Worm (Caenorhabditis elegans) whole organism, young adult: ENCODE measurements around the gene pix-1.

ENCODE experiments used
- B0019.2 ChIP-seq: fragments of 200-800 bp; sonication (Bioruptor generic); conservative IDR thresholded peaks from 2 replicates; pipeline ENCODE4 v1.3.6; 2022; ENCODE audit warnings: missing genetic modification reagents, missing genetic modification characterization, missing compliant biosample characterization
- B0336.3 ChIP-seq: fragments of 200-800 bp; sonication (Bioruptor generic); IDR thresholded peaks from 2 replicates; pipeline ENCODE4 v1.3.6; 2022; ENCODE audit warnings: missing genetic modification characterization, missing compliant biosample characterization
- C06A6.2 ChIP-seq: fragments of 200-800 bp; sonication (Bioruptor generic); conservative IDR thresholded peaks from 2 replicates; pipeline ENCODE4 v1.3.6; 2022; ENCODE audit warnings: missing genetic modification characterization, missing compliant biosample characterization
- F57A8.1 ChIP-seq: fragments of 200-800 bp; sonication (Bioruptor generic); optimal IDR thresholded peaks from 2 replicates; lab custom pipeline; 2018; ENCODE audit warnings: mild to moderate bottlenecking, missing genetic modification characterization, moderate library complexity, missing compliant biosample characterization
- T26A5.8 ChIP-seq: sonication (generic microtip); optimal IDR thresholded peaks from 2 replicates; lab custom pipeline; 2016; ENCODE audit warnings: missing genetic modification characterization, missing compliant biosample characterization
- Y56A3A.18 ChIP-seq: fragments of 200-800 bp; sonication (Bioruptor generic); IDR thresholded peaks from 2 replicates; pipeline ENCODE4 v1.3.6; 2022; ENCODE audit warnings: missing genetic modification reagents, missing genetic modification characterization, missing compliant biosample characterization
- Y79H2A.3 ChIP-seq: fragments of 200-800 bp; sonication (Bioruptor generic); conservative IDR thresholded peaks from 2 replicates; pipeline ENCODE4 v1.3.6; 2022; ENCODE audit warnings: missing genetic modification reagents, missing genetic modification characterization, missing compliant biosample characterization
- ZK185.1 ChIP-seq: sonication (generic microtip); optimal IDR thresholded peaks from 2 replicates; lab custom pipeline; 2016; ENCODE audit warnings: mild to moderate bottlenecking, missing genetic modification characterization, missing compliant biosample characterization; ENCODE audit not compliant: poor library complexity, severe bottlenecking
- akir-1 ChIP-seq: fragments of 200-800 bp; sonication (Bioruptor generic); optimal IDR thresholded peaks from 2 replicates; lab custom pipeline; 2018; ENCODE audit warnings: mild to moderate bottlenecking, missing genetic modification characterization, moderate library complexity, missing compliant biosample characterization
- aptf-2 ChIP-seq: fragments of 200-800 bp; sonication (Bioruptor generic); conservative IDR thresholded peaks from 2 replicates; pipeline ENCODE4 v1.3.6; 2022; ENCODE audit warnings: missing genetic modification reagents, missing genetic modification characterization, missing compliant biosample characterization
- cebp-1 ChIP-seq, 2 experiments: fragments of 200-800 bp in 1 of 2; sonication (Bioruptor generic) in 1 of 2; sonication (generic microtip) in 1 of 2; IDR thresholded peaks in 1 of 2; optimal IDR thresholded peaks in 1 of 2; 2 replicates each; pipeline versions ENCODE4 v1.3.6 to Lab custom; 2017 to 2022; ENCODE audit warnings: missing compliant biosample characterization in 2 of 2, missing genetic modification characterization in 2 of 2, mild to moderate bottlenecking in 1 of 2, missing genetic modification reagents in 1 of 2, moderate library complexity in 1 of 2
- cebp-2 ChIP-seq: fragments of 200-800 bp; sonication (Bioruptor generic); IDR thresholded peaks from 2 replicates; pipeline ENCODE4 v1.3.6; 2022; ENCODE audit warnings: missing genetic modification characterization, missing compliant biosample characterization
- ceh-27 ChIP-seq: fragments of 200-800 bp; sonication (Bioruptor generic); optimal IDR thresholded peaks from 2 replicates; lab custom pipeline; 2018; ENCODE audit warnings: mild to moderate bottlenecking, missing genetic modification characterization, moderate library complexity, missing compliant biosample characterization
- ceh-58 ChIP-seq: fragments of 200-800 bp; sonication (Bioruptor generic); IDR thresholded peaks from 2 replicates; pipeline ENCODE4 v1.3.6; 2022; ENCODE audit warnings: missing genetic modification characterization, missing compliant biosample characterization
- ceh-91 ChIP-seq: fragments of 200-800 bp; sonication (Bioruptor generic); IDR thresholded peaks from 2 replicates; pipeline ENCODE4 v1.3.6; 2022; ENCODE audit warnings: missing genetic modification reagents, missing genetic modification characterization, missing compliant biosample characterization
- die-1 ChIP-seq: sonication (generic microtip); optimal IDR thresholded peaks from 2 replicates; lab custom pipeline; 2016; ENCODE audit warnings: missing genotype, mild to moderate bottlenecking, missing genetic modification characterization, missing compliant biosample characterization
- dox-1 ChIP-seq: fragments of 200-800 bp; sonication (Bioruptor generic); IDR thresholded peaks from 2 replicates; pipeline ENCODE4 v1.3.6; 2022; ENCODE audit warnings: missing genetic modification reagents, missing genetic modification characterization, missing compliant biosample characterization
- dpff-1 ChIP-seq: sonication (generic microtip); optimal IDR thresholded peaks from 2 replicates; lab custom pipeline; 2017; ENCODE audit warnings: mild to moderate bottlenecking, missing genetic modification characterization, missing compliant biosample characterization
- efl-1 ChIP-seq: fragments of 150-350 bp; optimal IDR thresholded peaks from 2 replicates; lab custom pipeline; 2014; ENCODE audit warnings: missing biosample characterization, missing genetic modification reagents, missing genetic modification characterization
- hsf-1 ChIP-seq: fragments of 200-800 bp; sonication (Bioruptor generic); IDR thresholded peaks from 2 replicates; pipeline ENCODE4 v1.3.6; 2022; ENCODE audit warnings: missing genetic modification reagents, missing genetic modification characterization, missing compliant biosample characterization
- lag-1 ChIP-seq: fragments of 200-800 bp; sonication (Bioruptor generic); IDR thresholded peaks from 2 replicates; pipeline ENCODE4 v1.3.6; 2022; ENCODE audit warnings: missing genetic modification reagents, missing genetic modification characterization, missing compliant biosample characterization
- let-607 ChIP-seq, 2 experiments: fragments of 200-800 bp in 1 of 2; sonication (Bioruptor generic) in 1 of 2; sonication (generic microtip) in 1 of 2; optimal IDR thresholded peaks; 2 replicates each; lab custom pipeline; 2016 to 2018; ENCODE audit warnings: mild to moderate bottlenecking in 2 of 2, missing compliant biosample characterization in 2 of 2, missing genetic modification characterization in 2 of 2, moderate library complexity in 2 of 2, missing genotype in 1 of 2
- lin-40 ChIP-seq: sonication (generic microtip); optimal IDR thresholded peaks from 2 replicates; lab custom pipeline; 2016; ENCODE audit warnings: missing genetic modification characterization, mild to moderate bottlenecking, missing compliant biosample characterization, missing genotype, missing genetic modification reagents
- lsl-1 ChIP-seq: fragments of 200-800 bp; sonication (Bioruptor generic); optimal IDR thresholded peaks from 2 replicates; lab custom pipeline; 2018; ENCODE audit warnings: mild to moderate bottlenecking, missing genetic modification characterization, moderate library complexity, missing compliant biosample characterization
- lsy-27 ChIP-seq: sonication (generic microtip); optimal IDR thresholded peaks from 2 replicates; lab custom pipeline; 2017; ENCODE audit warnings: missing genetic modification characterization, mild to moderate bottlenecking, missing compliant biosample characterization, antibody characterized with exemption, missing genotype, borderline replicate concordance; ENCODE audit not compliant: insufficient read depth
- madf-3 ChIP-seq: fragments of 200-800 bp; sonication (Bioruptor generic); IDR thresholded peaks from 2 replicates; pipeline ENCODE4 v1.3.6; 2022; ENCODE audit warnings: missing genetic modification reagents, missing genetic modification characterization, missing compliant biosample characterization
- madf-8 ChIP-seq: fragments of 200-800 bp; sonication (Bioruptor generic); conservative IDR thresholded peaks from 2 replicates; pipeline ENCODE4 v1.3.6; 2022; ENCODE audit warnings: missing genetic modification reagents, missing genetic modification characterization, missing compliant biosample characterization
- mes-4 ChIP-seq: sonication (generic microtip); optimal IDR thresholded peaks from 2 replicates; lab custom pipeline; 2016; ENCODE audit warnings: missing genotype, missing genetic modification characterization, missing compliant biosample characterization
- mxl-1 ChIP-seq: sonication (generic microtip); optimal IDR thresholded peaks from 2 replicates; lab custom pipeline; 2016; ENCODE audit warnings: missing genetic modification characterization, missing compliant biosample characterization
- nhr-179 ChIP-seq: sonication (generic microtip); optimal IDR thresholded peaks from 2 replicates; lab custom pipeline; 2016; ENCODE audit warnings: mild to moderate bottlenecking, missing genetic modification characterization, missing compliant biosample characterization
- nhr-80 ChIP-seq: sonication (generic microtip); optimal IDR thresholded peaks from 2 replicates; lab custom pipeline; 2016; ENCODE audit warnings: missing genetic modification characterization, missing compliant biosample characterization
- pha-4 ChIP-seq: fragments of 150-350 bp; sonication (generic microtip); optimal IDR thresholded peaks from 2 replicates; lab custom pipeline; 2014; ENCODE audit warnings: missing biosample characterization, missing genetic modification reagents, missing genetic modification characterization
- rpc-1 ChIP-seq, 2 experiments: fragments of 150-350 bp in 1 of 2; sonication (generic microtip) in 1 of 2; optimal IDR thresholded peaks; 2 replicates each; lab custom pipeline; 2014 to 2018; ENCODE audit warnings: missing biosample characterization in 1 of 2, missing genetic modification characterization in 1 of 2, missing genetic modification reagents in 1 of 2, missing genotype in 1 of 2
- somi-1 ChIP-seq: fragments of 200-800 bp; sonication (Bioruptor generic); optimal IDR thresholded peaks from 2 replicates; lab custom pipeline; 2018; ENCODE audit warnings: mild to moderate bottlenecking, missing genetic modification characterization, missing compliant biosample characterization
- tbx-9 ChIP-seq: sonication (generic microtip); optimal IDR thresholded peaks from 2 replicates; lab custom pipeline; 2016; ENCODE audit warnings: borderline replicate concordance, missing genetic modification characterization, inconsistent platforms, missing compliant biosample characterization
- zfh-2 ChIP-seq: fragments of 200-800 bp; sonication (Bioruptor generic); conservative IDR thresholded peaks from 2 replicates; pipeline ENCODE4 v1.3.6; 2022; ENCODE audit warnings: missing genetic modification reagents, missing genetic modification characterization, missing compliant biosample characterization
- ztf-22 ChIP-seq: fragments of 200-800 bp; sonication (Bioruptor generic); optimal IDR thresholded peaks from 2 replicates; lab custom pipeline; 2018; ENCODE audit warnings: mild to moderate bottlenecking, missing genetic modification characterization, moderate library complexity, missing compliant biosample characterization

The pix-1 gene

DNA sequence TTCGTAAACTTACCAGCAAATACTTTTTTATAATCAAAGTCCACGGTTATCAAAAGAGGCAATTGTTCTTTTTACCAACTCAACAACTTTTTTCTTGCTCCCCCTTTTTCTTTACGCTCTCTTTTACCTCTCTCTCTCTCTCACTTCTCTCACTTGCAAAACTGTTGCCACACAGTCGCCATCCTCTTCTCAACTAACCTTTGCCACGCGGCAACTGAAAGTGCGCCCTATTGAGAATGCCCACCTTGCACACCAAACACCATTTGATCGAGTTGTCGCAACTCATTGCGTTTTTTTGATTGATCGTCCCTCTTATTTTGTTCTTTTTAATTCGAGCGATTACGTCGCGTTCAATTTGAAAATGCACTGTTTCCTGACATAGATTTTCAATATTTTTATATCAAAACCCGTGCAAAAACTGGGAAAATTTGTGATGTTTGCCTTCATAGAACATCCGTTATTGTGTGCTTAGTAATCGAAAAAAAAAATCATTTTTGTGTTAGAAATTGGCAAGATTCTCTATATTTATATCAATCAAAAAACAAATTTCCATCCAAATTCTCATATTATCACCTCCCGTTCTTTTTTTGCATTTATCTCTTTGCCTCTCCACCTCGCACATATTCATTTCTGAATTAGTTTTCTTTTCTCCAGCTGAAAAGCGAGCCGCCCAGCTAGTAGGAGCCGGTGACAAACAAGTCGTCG, 19.7 kb downstream of the pix-1 start, which contains the start of gene nhr-71:
Gene nhr-71 (plus strand): TSS at position 655 of the 705 bp plus-strand sequence.
- TF ChIP-seq mes-4 (tag; lab: Kevin White, UChicago) (no peak), ceh-58 (GFP tag; lab: Robert Waterston, UW) (0 out of 2 replicates have a peak, but pooled peaks have one; percentile 32), let-607 (tag; optimal IDR thresholded peaks at IDR 0.05; lab: Kevin White, UChicago) (peak in 1 of 2 experiments; percentile 10), somi-1 (no peak), dox-1 (GFP tag; lab: Robert Waterston, UW) (0 out of 2 replicates have a peak, but pooled peaks have one; percentile 33), nhr-80 (tag; lab: Kevin White, UChicago) (peak; percentile 2), C06A6.2 (GFP tag; lab: Robert Waterston, UW) (no peak), pha-4 (no peak), Y56A3A.18 (GFP tag; lab: Robert Waterston, UW) (no peak), F57A8.1 (no peak), madf-8 (GFP tag; lab: Robert Waterston, UW) (no peak), nhr-179 (tag; lab: Kevin White, UChicago) (no peak), lsl-1 (GFP tag; lab: Kevin White, UChicago) (no peak)

DNA sequence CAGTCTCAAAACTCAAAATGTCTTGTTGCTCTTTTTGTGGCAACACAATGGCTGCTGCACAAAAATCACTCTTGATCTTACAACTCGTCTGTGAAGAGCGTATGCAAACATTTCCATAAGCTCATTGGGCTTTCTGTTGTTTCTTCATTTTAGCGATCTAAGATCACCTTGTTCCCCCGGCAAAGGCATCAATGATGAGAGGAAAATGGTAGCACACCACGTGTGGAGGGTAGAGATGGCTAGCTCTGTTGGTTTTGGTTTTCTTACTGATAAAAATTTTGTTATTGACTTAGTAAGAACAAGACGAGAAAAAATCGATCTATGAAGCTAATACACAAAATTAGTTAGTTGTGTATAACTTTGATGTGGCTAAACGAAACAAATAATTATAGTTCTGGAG, 20.9 kb downstream of the pix-1 start:
- TF ChIP-seq B0019.2 (GFP tag; lab: Robert Waterston, UW) (no peak), die-1 (tag; lab: Kevin White, UChicago) (no peak), nhr-80 (tag; lab: Kevin White, UChicago) (peak; percentile 34)

DNA sequence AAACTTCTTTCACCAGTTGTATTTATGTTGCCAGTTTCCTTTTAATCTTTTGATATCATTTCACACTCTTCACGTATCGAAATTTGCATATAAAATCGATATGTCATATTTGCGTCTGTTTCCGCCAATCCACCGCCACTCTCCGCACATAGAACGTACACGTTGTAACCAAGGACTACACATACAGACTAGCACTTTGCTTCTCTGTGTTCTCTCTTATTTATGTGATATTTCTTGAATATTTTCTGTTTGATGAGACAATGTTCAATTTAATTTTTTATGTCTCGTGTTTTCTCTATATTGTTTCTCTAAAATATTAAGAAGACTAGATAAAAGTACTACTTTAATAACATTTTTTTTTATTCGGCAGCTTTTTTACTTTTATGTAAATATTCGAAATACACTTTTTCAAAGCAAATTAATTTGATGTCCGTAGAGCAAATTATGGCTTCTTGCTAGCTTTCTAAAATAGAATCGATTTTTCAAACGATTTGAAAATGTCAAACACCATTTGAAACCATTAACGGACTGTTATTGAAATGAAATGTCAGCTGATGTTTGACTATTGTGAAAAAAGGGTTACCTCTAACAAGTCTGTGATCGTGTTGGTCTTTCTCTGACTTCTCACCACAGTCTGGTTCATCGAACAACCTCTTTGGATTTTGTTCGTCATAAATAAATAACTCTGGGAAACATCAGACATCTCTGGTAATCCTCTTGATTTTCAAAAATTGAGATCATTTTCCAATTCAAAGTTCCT, 25.9 kb downstream of the pix-1 start:
- TF ChIP-seq madf-3 (no peak), efl-1 (GFP tag; lab: Kevin White, UChicago) (no peak), lsy-27 (tag; lab: Kevin White, UChicago) (no peak), nhr-80 (tag; lab: Kevin White, UChicago) (peak; percentile 15), ceh-91 (GFP tag; lab: Robert Waterston, UW) (no peak), cebp-2 (GFP tag; lab: Robert Waterston, UW) (no peak), hsf-1 (GFP tag; lab: Robert Waterston, UW) (no peak), mxl-1 (tag; lab: Kevin White, UChicago) (no peak)
- TF ChIP-seq, all 124 proteins: peak for 1

DNA sequence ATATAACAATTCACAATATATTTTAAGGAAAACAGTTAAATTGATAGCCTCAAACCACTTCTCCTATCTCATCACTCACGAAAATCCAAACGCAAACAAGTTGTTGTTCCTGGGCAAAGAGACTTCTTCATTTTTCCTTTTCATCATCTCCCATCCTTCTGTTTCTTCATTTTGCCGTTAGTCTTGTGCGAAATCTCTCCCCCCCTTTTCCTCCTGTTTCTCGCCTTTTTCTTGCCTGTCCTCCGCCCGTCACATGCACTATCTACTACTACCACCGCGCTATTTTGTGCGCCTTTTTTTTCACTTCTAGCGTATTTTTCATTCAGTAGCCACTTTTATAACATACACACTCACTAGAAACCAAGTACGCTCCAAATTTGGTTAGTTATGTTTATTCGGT, 27.4 kb downstream of the pix-1 start:
- TF ChIP-seq lag-1 (GFP tag; lab: Robert Waterston, UW) (0 out of 2 replicates have a peak, but pooled peaks have one; percentile 20), ZK185.1 (no peak), aptf-2 (GFP tag; lab: Robert Waterston, UW) (no peak), akir-1 (no peak), lin-40 (peak; percentile 16), ztf-22 (no peak), ceh-27 (peak; percentile 25), Y79H2A.3 (no peak), let-607 (tag; optimal IDR thresholded peaks at IDR 0.05; lab: Kevin White, UChicago) (no peak), B0336.3 (GFP tag; lab: Robert Waterston, UW) (no peak), T26A5.8 (tag; lab: Kevin White, UChicago) (no peak), cebp-1 (GFP tag; IDR thresholded peaks at IDR 0.05; lab: Robert Waterston, UW) (no peak), cebp-1 (tag; optimal IDR thresholded peaks at IDR 0.05; lab: Kevin White, UChicago) (peak; percentile 46), tbx-9 (tag; lab: Kevin White, UChicago) (no peak), ceh-91 (GFP tag; lab: Robert Waterston, UW) (no peak), dpff-1 (tag; lab: Kevin White, UChicago) (no peak), ceh-58 (GFP tag; lab: Robert Waterston, UW) (no peak), rpc-1 (optimal IDR thresholded peaks at IDR 0.05; lab: Kevin White, UChicago) (no peak), rpc-1 (tag; optimal IDR thresholded peaks at IDR 0.05; lab: Kevin White, UChicago) (no peak), zfh-2 (no peak)
